ENCODE assay signal across 1 fruit fly cellular context in genomic region chr2L:3145470-3145869, dm6.
TF ChIP-seq lines count a peak whose summit lies in the region.

ND-B14.5B (minus strand) TSS chr2L:3145848.

TF ChIP-seq in whole organism, embryonic, 481 proteins besides CTCF, POLR2A, EP300 and RAD21 (continued from another document):
- TF ChIP-seq zen2 (GFP tag; IDR thresholded peaks at IDR 0.05; lab: Robert Waterston, UW; ENCODE audit: partially characterized antibody) (peak; percentile 35; the same call in 1 of the 3 replicates), Dll (GFP tag; IDR thresholded peaks at IDR 0.05; lab: Robert Waterston, UW; ENCODE audit: partially characterized antibody) (peak; percentile 81), CG9437 (GFP tag; optimal IDR thresholded peaks at IDR 0.05; lab: Kevin White, UChicago) (peak; percentile 85), Sry-δ (GFP tag; optimal IDR thresholded peaks at IDR 0.05; lab: Kevin White, UChicago) (peak; percentile 88), Rx (GFP tag; IDR thresholded peaks at IDR 0.05; lab: Robert Waterston, UW) (no peak), CG2712 (tag; optimal IDR thresholded peaks at IDR 0.05; lab: Kevin White, UChicago) (peak; percentile 17), ato (GFP tag; IDR thresholded peaks at IDR 0.05; lab: Robert Waterston, UW; ENCODE audit: partially characterized antibody) (peak; percentile 53), CG1024 (GFP tag; IDR thresholded peaks at IDR 0.05; lab: Robert Waterston, UW) (no peak), Med (GFP tag; lab: Kevin White, UChicago) (peak; percentile 5), sna (GFP tag; IDR thresholded peaks at IDR 0.05; lab: Robert Waterston, UW; ENCODE audit: partially characterized antibody) (peak; percentile 36), row (GFP tag; IDR thresholded peaks at IDR 0.05; lab: Robert Waterston, UW) (peak; percentile 44; the same call in 1 of the 3 replicates), MBD-R2 (GFP tag; IDR thresholded peaks at IDR 0.05; lab: Robert Waterston, UW) (peak; percentile 41; the same call in 1 of the 2 replicates), HmgZ (tag; optimal IDR thresholded peaks at IDR 0.05; lab: Kevin White, UChicago) (peak; percentile 18), CG1603 (tag; optimal IDR thresholded peaks at IDR 0.05; lab: Kevin White, UChicago) (peak; percentile 25), CG7963 (GFP tag; IDR thresholded peaks at IDR 0.05; lab: Robert Waterston, UW; ENCODE audit: partially characterized antibody) (0 out of 3 replicates have a peak, but pooled peaks have one; percentile 41), vvl (GFP tag; IDR thresholded peaks at IDR 0.05; lab: Robert Waterston, UW) (peak; percentile 75), CG13287 (GFP tag; IDR thresholded peaks at IDR 0.05; lab: Robert Waterston, UW; ENCODE audit: partially characterized antibody) (peak; percentile 82), YL-1 (GFP tag; optimal IDR thresholded peaks at IDR 0.05; lab: Kevin White, UChicago) (peak; percentile 41), inv (GFP tag; IDR thresholded peaks at IDR 0.05; lab: Robert Waterston, UW; ENCODE audit: partially characterized antibody) (peak; percentile 60; the same call in 1 of the 2 replicates), bbx (GFP tag; IDR thresholded peaks at IDR 0.05; lab: Robert Waterston, UW; ENCODE audit: partially characterized antibody) (peak; percentile 82), nerfin-2 (GFP tag; IDR thresholded peaks at IDR 0.05; lab: Robert Waterston, UW; ENCODE audit: partially characterized antibody) (peak; percentile 49; the same call in 1 of the 2 replicates), repo (GFP tag; optimal IDR thresholded peaks at IDR 0.05; lab: Kevin White, UChicago) (no peak), kni (GFP tag; optimal IDR thresholded peaks at IDR 0.05; lab: Kevin White, UChicago) (no peak), knrl (GFP tag; IDR thresholded peaks at IDR 0.05; lab: Robert Waterston, UW; ENCODE audit: partially characterized antibody) (peak; percentile 73), stwl (tag; optimal IDR thresholded peaks at IDR 0.05; lab: Kevin White, UChicago) (peak; percentile 40), CG34224 (GFP tag; IDR thresholded peaks at IDR 0.05; lab: Robert Waterston, UW; ENCODE audit: partially characterized antibody) (peak; percentile 72), onecut (GFP tag; IDR thresholded peaks at IDR 0.05; lab: Robert Waterston, UW) (0 out of 2 replicates have a peak, but pooled peaks have one; percentile 29), CG6791 (GFP tag; IDR thresholded peaks at IDR 0.05; lab: Robert Waterston, UW; ENCODE audit: partially characterized antibody) (peak; percentile 76; the same call in 2 of the 3 replicates), zfh1 (GFP tag; IDR thresholded peaks at IDR 0.05; lab: Robert Waterston, UW) (0 out of 3 replicates have a peak, but pooled peaks have one; percentile 6), mld (GFP tag; IDR thresholded peaks at IDR 0.05; lab: Robert Waterston, UW; ENCODE audit: partially characterized antibody) (peak; percentile 66; the same call in 2 of the 3 replicates), E2f2 (GFP tag; IDR thresholded peaks at IDR 0.05; lab: Robert Waterston, UW) (peak; percentile 61), CG15514 (GFP tag; optimal IDR thresholded peaks at IDR 0.05; lab: Kevin White, UChicago) (peak; percentile 99), CG42726 (GFP tag; IDR thresholded peaks at IDR 0.05; lab: Robert Waterston, UW; ENCODE audit: partially characterized antibody) (peak; percentile 63; the same call in 1 of the 2 replicates), BEAF-32 (GFP tag; optimal IDR thresholded peaks at IDR 0.05; lab: Kevin White, UChicago) (peak; percentile 79), NfI (GFP tag; optimal IDR thresholded peaks at IDR 0.05; lab: Kevin White, UChicago) (no peak), Myb (GFP tag; optimal IDR thresholded peaks at IDR 0.05; lab: Kevin White, UChicago) (peak; percentile 90), chinmo (GFP tag; IDR thresholded peaks at IDR 0.05; lab: Robert Waterston, UW; ENCODE audit: partially characterized antibody) (no peak), Doc3 (GFP tag; IDR thresholded peaks at IDR 0.05; lab: Robert Waterston, UW; ENCODE audit: partially characterized antibody) (peak; percentile 66; the same call in 2 of the 3 replicates), so (GFP tag; IDR thresholded peaks at IDR 0.05; lab: Robert Waterston, UW) (no peak), amos (GFP tag; IDR thresholded peaks at IDR 0.05; lab: Robert Waterston, UW; ENCODE audit: partially characterized antibody) (peak; percentile 81), Mes4 (GFP tag; optimal IDR thresholded peaks at IDR 0.05; lab: Kevin White, UChicago) (peak; percentile 6), gsb-n (tag; optimal IDR thresholded peaks at IDR 0.05; lab: Kevin White, UChicago) (no peak), CG10431 (GFP tag; optimal IDR thresholded peaks at IDR 0.05; lab: Kevin White, UChicago) (no peak), hbn (GFP tag; IDR thresholded peaks at IDR 0.05; lab: Robert Waterston, UW; ENCODE audit: partially characterized antibody) (peak; percentile 62), NFAT (GFP tag; IDR thresholded peaks at IDR 0.05; lab: Robert Waterston, UW) (no peak), Dp (GFP tag; optimal IDR thresholded peaks at IDR 0.05; lab: Kevin White, UChicago) (peak; percentile 50), NC2α (GFP tag; optimal IDR thresholded peaks at IDR 0.05; lab: Kevin White, UChicago) (no peak), Dref (GFP tag; IDR thresholded peaks at IDR 0.05; lab: Robert Waterston, UW) (peak; percentile 73), CG6683 (GFP tag; optimal IDR thresholded peaks at IDR 0.05; lab: Kevin White, UChicago) (no peak), Scr (GFP tag; IDR thresholded peaks at IDR 0.05; lab: Robert Waterston, UW; ENCODE audit: partially characterized antibody) (peak; percentile 77), CG8478 (optimal IDR thresholded peaks at IDR 0.05; lab: Kevin White, UChicago) (no peak), ttk (GFP tag; IDR thresholded peaks at IDR 0.05; lab: Robert Waterston, UW) (no peak), fd96Cb (tag; optimal IDR thresholded peaks at IDR 0.05; lab: Kevin White, UChicago) (no peak)
